Worm (Caenorhabditis elegans) whole organism, L3 larva: ENCODE data around the gene sdz-26.

ENCODE experiments used
- mdl-1 ChIP-seq: fragments of 150-350 bp; optimal IDR thresholded peaks from 2 replicates; lab custom pipeline; 2014; ENCODE audit warnings: missing biosample characterization, missing genetic modification characterization
- unc-62 ChIP-seq: fragments of 150-350 bp; sonication (generic microtip); optimal IDR thresholded peaks from 4 replicates; lab custom pipeline; 2014; ENCODE audit warnings: missing biosample characterization, missing genetic modification reagents, missing genetic modification characterization

ce11 chrII:14413035-14413525, 31.5 kb downstream of the sdz-26 start, which contains the start of gene exl-1:
- TF ChIP-seq mdl-1 (no peak), unc-62 (GFP tag; lab: Kevin White, UChicago) (no peak)
